Worm (Caenorhabditis elegans) whole organism, late embryonic: ENCODE results near the gene srd-54.

Experiments
- K02D7.2 ChIP-seq: sonication (generic microtip); optimal IDR thresholded peaks from 2 replicates; lab custom pipeline; 2017; ENCODE audit warnings: mild to moderate bottlenecking, missing genetic modification characterization, missing compliant biosample characterization
- ama-1 ChIP-seq: fragments of 150-350 bp; optimal IDR thresholded peaks from 2 replicates; lab custom pipeline; 2014
- ceh-18 ChIP-seq: sonication (generic microtip); optimal IDR thresholded peaks from 2 replicates; lab custom pipeline; 2016; ENCODE audit warnings: missing genetic modification characterization, missing compliant biosample characterization
- elt-2 ChIP-seq: sonication (generic microtip); optimal IDR thresholded peaks from 2 replicates; lab custom pipeline; 2016; ENCODE audit warnings: missing genetic modification reagents, missing genetic modification characterization, missing compliant biosample characterization
- hlh-30 ChIP-seq: sonication (generic microtip); optimal IDR thresholded peaks from 2 replicates; lab custom pipeline; 2017; ENCODE audit warnings: antibody characterized with exemption, missing genetic modification characterization, missing compliant biosample characterization; ENCODE audit not compliant: insufficient read depth
- ref-2 ChIP-seq: sonication (generic microtip); optimal IDR thresholded peaks from 2 replicates; lab custom pipeline; 2016; ENCODE audit warnings: missing genetic modification characterization, missing compliant biosample characterization

DNA sequence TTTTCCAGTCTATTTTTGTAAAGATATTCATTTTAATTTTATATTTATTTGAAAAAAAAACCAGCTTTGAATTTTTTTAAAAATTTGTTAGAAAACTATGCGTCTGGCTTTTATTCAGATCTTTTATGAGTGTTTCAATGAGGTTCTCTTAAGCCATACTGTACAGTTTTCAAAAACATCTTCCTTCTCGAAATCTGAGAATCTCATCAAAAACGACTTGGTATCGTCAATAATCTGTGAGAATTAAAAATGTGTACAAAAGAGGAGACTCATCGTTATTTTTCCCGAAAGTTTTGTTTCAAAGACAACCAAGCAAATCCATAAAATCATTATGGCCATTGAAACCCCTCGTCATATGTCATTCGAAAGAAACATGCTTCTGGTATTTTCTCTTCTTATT is 26.8 kb downstream of the srd-54 start, which contains the start of gene D1022.2:
- TF ChIP-seq elt-2 (tag; lab: Kevin White, UChicago) (no peak), K02D7.2 (tag; lab: Kevin White, UChicago) (no peak), ama-1 (lab: Kevin White, UChicago) (no peak), hlh-30 (no peak), ref-2 (no peak), ceh-18 (tag; lab: Kevin White, UChicago) (no peak)
